Worm (Caenorhabditis elegans) whole organism, early embryonic: ENCODE results near the gene nhr-126.

Experiments used
- B0310.2 ChIP-seq: sonication (generic microtip); optimal IDR thresholded peaks from 2 replicates; lab custom pipeline; 2016; ENCODE audit warnings: mild to moderate bottlenecking, missing genetic modification characterization, missing compliant biosample characterization
- F13C5.2 ChIP-seq: sonication (generic microtip); optimal IDR thresholded peaks from 2 replicates; lab custom pipeline; 2017; ENCODE audit warnings: mild to moderate bottlenecking, missing genetic modification characterization, inconsistent platforms, missing compliant biosample characterization
- ama-1 ChIP-seq: fragments of 150-350 bp; optimal IDR thresholded peaks from 2 replicates; lab custom pipeline; 2014
- hnd-1 ChIP-seq: sonication (generic microtip); optimal IDR thresholded peaks from 2 replicates; lab custom pipeline; 2016; ENCODE audit warnings: missing genetic modification characterization, missing compliant biosample characterization
- tra-4 ChIP-seq: sonication (generic microtip); optimal IDR thresholded peaks from 2 replicates; lab custom pipeline; 2017; ENCODE audit warnings: missing genetic modification characterization, missing compliant biosample characterization

DNA sequence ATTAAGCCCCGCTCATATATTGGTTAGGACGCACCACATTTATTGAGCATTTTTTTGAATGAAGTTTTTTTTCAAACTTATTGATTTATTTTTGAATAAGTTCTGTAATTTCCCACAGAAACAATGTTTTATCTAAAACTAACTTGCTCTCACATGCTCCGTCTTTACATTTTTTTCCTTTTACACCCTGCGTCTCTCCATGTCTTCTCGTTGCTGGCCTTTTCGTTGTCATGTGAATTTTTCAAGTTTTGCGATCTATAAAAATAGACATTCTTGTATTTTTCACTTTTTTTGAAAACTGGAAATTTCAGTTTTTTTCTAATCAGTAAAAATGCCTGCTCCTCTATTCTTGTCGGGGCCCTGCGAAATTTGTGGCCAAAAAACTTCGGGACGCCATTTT, 2.0 kb downstream of the nhr-126 start, which contains the start of gene nhr-134:
- TF ChIP-seq ama-1 (no peak), B0310.2 (tag; lab: Kevin White, UChicago) (no peak), tra-4 (tag; lab: Kevin White, UChicago) (no peak), hnd-1 (tag; lab: Kevin White, UChicago) (no peak), F13C5.2 (no peak)
